Worm (Caenorhabditis elegans) whole organism, L1 larva: ENCODE results near the gene srd-58.

Experiments
- Y116A8C.19 ChIP-seq: sonication (generic microtip); optimal IDR thresholded peaks from 2 replicates; lab custom pipeline; 2016; ENCODE audit warnings: missing compliant biosample characterization, missing genetic modification characterization, borderline replicate concordance
- egl-27 ChIP-seq, 2 experiments: fragments of 150-350 bp in 1 of 2; sonication (generic microtip); optimal IDR thresholded peaks; 3 replicates each; lab custom pipeline; 2017 to 2018; ENCODE audit warnings: missing biosample characterization in 2 of 2, missing genetic modification characterization in 2 of 2, missing genetic modification reagents in 2 of 2
- ets-5 ChIP-seq: fragments of 200-800 bp; sonication (Bioruptor generic); IDR thresholded peaks from 2 replicates; pipeline ENCODE4 v1.3.6; 2022; ENCODE audit warnings: missing genetic modification characterization, missing compliant biosample characterization
- mdl-1 ChIP-seq, 2 experiments: fragments of 150-350 bp; optimal IDR thresholded peaks; 2 replicates each; lab custom pipeline; 2014 to 2017; ENCODE audit warnings: missing biosample characterization in 2 of 2, missing genetic modification characterization in 2 of 2, inconsistent platforms in 1 of 2
- mep-1 ChIP-seq: fragments of 150-350 bp; optimal IDR thresholded peaks from 2 replicates; lab custom pipeline; 2014; ENCODE audit warnings: missing biosample characterization, missing genetic modification characterization
- nhr-11 ChIP-seq: fragments of 150-350 bp; optimal IDR thresholded peaks from 2 replicates; lab custom pipeline; 2014; ENCODE audit warnings: missing biosample characterization, missing genetic modification characterization
- sup-37 ChIP-seq: fragments of 200-800 bp; sonication (Bioruptor generic); optimal IDR thresholded peaks from 2 replicates; lab custom pipeline; 2018; ENCODE audit warnings: mild to moderate bottlenecking, missing genetic modification characterization, missing compliant biosample characterization

- TF ChIP-seq nhr-11, result no peak
- TF ChIP-seq sup-37 (GFP tag; lab: Kevin White, UChicago), result no peak
- no peak for TF ChIP-seq Y116A8C.19
- no peak for TF ChIP-seq mdl-1 (tag; optimal IDR thresholded peaks at IDR 0.05; lab: Kevin White, UChicago)
- no peak for TF ChIP-seq ets-5 (GFP tag; lab: Robert Waterston, UW)
- no peak for TF ChIP-seq egl-27 (tag; optimal IDR thresholded peaks at IDR 0.05; lab: Kevin White, UChicago)
- TF ChIP-seq mep-1 (tag; lab: Kevin White, UChicago), result no peak
Measured at ce11 chrII:7217047-7217446, 12.2 kb upstream of the srd-58 start, which contains the start of gene E04F6.10.
